Worm (Caenorhabditis elegans) whole organism, young adult: ENCODE data around the gene T03F7.5.

Source experiments
- C06A6.2 ChIP-seq: fragments of 200-800 bp; sonication (Bioruptor generic); conservative IDR thresholded peaks from 2 replicates; pipeline ENCODE4 v1.3.6; 2022; ENCODE audit warnings: missing genetic modification characterization, missing compliant biosample characterization
- F49E8.2 ChIP-seq: sonication (generic microtip); optimal IDR thresholded peaks from 3 replicates; lab custom pipeline; 2017; ENCODE audit warnings: missing genetic modification characterization, mild to moderate bottlenecking, missing compliant biosample characterization, antibody characterized with exemption, moderate library complexity; ENCODE audit not compliant: insufficient read depth
- let-607 ChIP-seq, 2 experiments: fragments of 200-800 bp in 1 of 2; sonication (Bioruptor generic) in 1 of 2; sonication (generic microtip) in 1 of 2; optimal IDR thresholded peaks; 2 replicates each; lab custom pipeline; 2016 to 2018; ENCODE audit warnings: mild to moderate bottlenecking in 2 of 2, missing compliant biosample characterization in 2 of 2, missing genetic modification characterization in 2 of 2, moderate library complexity in 2 of 2, missing genotype in 1 of 2
- nhr-27 ChIP-seq: fragments of 200-800 bp; sonication (Bioruptor generic); optimal IDR thresholded peaks from 2 replicates; lab custom pipeline; 2018; ENCODE audit warnings: mild to moderate bottlenecking, missing genetic modification characterization, moderate library complexity, missing compliant biosample characterization

DNA sequence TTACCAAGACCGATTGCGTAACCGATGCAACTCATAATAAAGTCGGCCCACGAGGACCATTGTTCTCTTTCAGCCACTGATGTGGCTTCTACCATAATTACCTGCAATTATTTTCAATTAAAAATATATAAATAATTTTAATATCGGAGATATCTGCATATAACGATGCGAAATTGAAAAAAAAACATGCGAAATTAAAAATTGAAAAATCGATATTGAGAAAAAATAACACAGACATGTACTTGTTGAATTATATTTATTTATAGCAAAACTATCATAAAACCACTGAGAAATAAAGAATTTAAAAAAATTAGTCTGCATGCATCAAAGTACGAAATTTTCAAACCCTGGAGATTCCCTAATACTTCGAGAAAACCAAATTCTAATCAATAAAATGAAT is 9.8 kb upstream of the T03F7.5 start, which contains the start of gene snf-11:
- no peak for TF ChIP-seq F49E8.2 (tag; lab: Kevin White, UChicago)
- TF ChIP-seq let-607 (tag; optimal IDR thresholded peaks at IDR 0.05; lab: Kevin White, UChicago): no peak
- no peak for TF ChIP-seq nhr-27 (tag; lab: Kevin White, UChicago)
- no peak for TF ChIP-seq C06A6.2 (GFP tag; lab: Robert Waterston, UW)
